Worm (Caenorhabditis elegans) whole organism, L2 larva: ENCODE measurements around the gene glp-1.

Source experiments
- F13H6.1 ChIP-seq: sonication (generic microtip); optimal IDR thresholded peaks from 2 replicates; lab custom pipeline; 2016; ENCODE audit warnings: missing genetic modification characterization, missing compliant biosample characterization
- ZK546.5 ChIP-seq: sonication (generic microtip); optimal IDR thresholded peaks from 2 replicates; lab custom pipeline; 2017; ENCODE audit warnings: missing biosample characterization, missing genetic modification characterization
- ceh-82 ChIP-seq: fragments of 150-350 bp; optimal IDR thresholded peaks from 2 replicates; lab custom pipeline; 2014; ENCODE audit warnings: missing biosample characterization, missing genetic modification characterization
- elt-3 ChIP-seq: sonication (generic microtip); optimal IDR thresholded peaks from 2 replicates; lab custom pipeline; 2017; ENCODE audit warnings: missing biosample characterization, missing genetic modification characterization
- lin-13 ChIP-seq: fragments of 150-350 bp; optimal IDR thresholded peaks from 2 replicates; lab custom pipeline; 2014; ENCODE audit warnings: missing biosample characterization, missing genetic modification reagents, missing genetic modification characterization
- mdl-1 ChIP-seq, 2 experiments: fragments of 150-350 bp in 1 of 2; sonication (generic microtip) in 1 of 2; optimal IDR thresholded peaks; 2 replicates each; lab custom pipeline; 2017; ENCODE audit warnings: missing biosample characterization in 2 of 2, missing genetic modification characterization in 2 of 2
- unc-55 ChIP-seq: fragments of 150-350 bp; sonication (generic microtip); optimal IDR thresholded peaks from 3 replicates; lab custom pipeline; 2014; ENCODE audit warnings: missing biosample characterization, missing genetic modification reagents, missing genetic modification characterization
- unc-62 ChIP-seq: fragments of 150-350 bp; optimal IDR thresholded peaks from 2 replicates; lab custom pipeline; 2014; ENCODE audit warnings: missing biosample characterization, missing genetic modification reagents, missing genetic modification characterization
- zag-1 ChIP-seq: fragments of 150-350 bp; optimal IDR thresholded peaks from 2 replicates; lab custom pipeline; 2014; ENCODE audit warnings: missing biosample characterization, missing genetic modification characterization
- ztf-1 ChIP-seq: fragments of 200-800 bp; sonication (Bioruptor generic); conservative IDR thresholded peaks from 2 replicates; pipeline ENCODE4 v1.3.6; 2022; ENCODE audit warnings: missing genetic modification characterization, missing compliant biosample characterization

ce11 chrIII:9089325-9089823 is 2.7 kb upstream of the glp-1 start, which contains the start of the genes mccc-2 and mrpl-44:
- TF ChIP-seq lin-13 (GFP tag; lab: Kevin White, UChicago) (no peak), mdl-1 (tag; optimal IDR thresholded peaks at IDR 0.05; lab: Kevin White, UChicago) (no peak), F13H6.1 (tag; lab: Kevin White, UChicago) (no peak), ZK546.5 (tag; lab: Kevin White, UChicago) (no peak), unc-55 (peak; percentile 51), unc-62 (no peak), elt-3 (tag; lab: Kevin White, UChicago) (no peak), ztf-1 (GFP tag; lab: Robert Waterston, UW) (no peak), zag-1 (tag; lab: Kevin White, UChicago) (no peak), ceh-82 (tag; lab: Kevin White, UChicago) (no peak)
